Worm (Caenorhabditis elegans) whole organism, L1 larva: ENCODE measurements around the gene ceh-10.

Source experiments
- C04F5.9 ChIP-seq: sonication (generic microtip); optimal IDR thresholded peaks from 2 replicates; lab custom pipeline; 2016; ENCODE audit warnings: missing genetic modification characterization, missing compliant biosample characterization
- C16A3.4 ChIP-seq: fragments of 150-350 bp; optimal IDR thresholded peaks from 2 replicates; lab custom pipeline; 2014; ENCODE audit warnings: missing biosample characterization, missing genetic modification characterization
- C34B4.2 ChIP-seq: sonication (generic microtip); optimal IDR thresholded peaks from 2 replicates; lab custom pipeline; 2017; ENCODE audit warnings: mild to moderate bottlenecking, missing genetic modification characterization, missing compliant biosample characterization
- Y116A8C.19 ChIP-seq: sonication (generic microtip); optimal IDR thresholded peaks from 2 replicates; lab custom pipeline; 2016; ENCODE audit warnings: missing compliant biosample characterization, missing genetic modification characterization, borderline replicate concordance
- alr-1 ChIP-seq: fragments of 200-800 bp; sonication (Bioruptor generic); optimal IDR thresholded peaks from 2 replicates; lab custom pipeline; 2018; ENCODE audit warnings: borderline replicate concordance, mild to moderate bottlenecking, missing genetic modification characterization, missing compliant biosample characterization
- aly-2 ChIP-seq: fragments of 150-350 bp; optimal IDR thresholded peaks from 2 replicates; lab custom pipeline; 2014; ENCODE audit warnings: missing biosample characterization, missing genetic modification characterization
- ceh-8 ChIP-seq: fragments of 200-800 bp; sonication (Bioruptor generic); optimal IDR thresholded peaks from 2 replicates; lab custom pipeline; 2018; ENCODE audit warnings: mild to moderate bottlenecking, missing genetic modification characterization, moderate library complexity, missing compliant biosample characterization
- ceh-88 ChIP-seq: fragments of 200-800 bp; sonication (Bioruptor generic); IDR thresholded peaks from 2 replicates; pipeline ENCODE4 v1.3.6; 2022; ENCODE audit warnings: missing genetic modification characterization, missing compliant biosample characterization
- ceh-90 ChIP-seq: sonication (generic microtip); optimal IDR thresholded peaks from 2 replicates; lab custom pipeline; 2016; ENCODE audit warnings: missing genetic modification characterization, missing compliant biosample characterization
- dpl-1 ChIP-seq, 3 experiments: fragments of 150-350 bp in 2 of 3; sonication (generic microtip) in 1 of 3; optimal IDR thresholded peaks; 2 replicates each; lab custom pipeline; 2014 to 2017; ENCODE audit warnings: missing biosample characterization in 3 of 3, missing genetic modification characterization in 3 of 3, missing genetic modification reagents in 3 of 3
- dsc-1 ChIP-seq: sonication (generic microtip); optimal IDR thresholded peaks from 2 replicates; lab custom pipeline; 2016; ENCODE audit warnings: mild to moderate bottlenecking, missing genetic modification characterization, missing compliant biosample characterization
- efl-3 ChIP-seq: fragments of 200-800 bp; sonication (Bioruptor generic); optimal IDR thresholded peaks from 2 replicates; lab custom pipeline; 2018; ENCODE audit warnings: mild to moderate bottlenecking, missing genetic modification characterization, missing compliant biosample characterization
- egl-13 ChIP-seq: sonication (generic microtip); optimal IDR thresholded peaks from 2 replicates; lab custom pipeline; 2016; ENCODE audit warnings: missing genotype, missing genetic modification reagents, missing genetic modification characterization, missing compliant biosample characterization
- elt-2 ChIP-seq: sonication (generic microtip); optimal IDR thresholded peaks from 2 replicates; lab custom pipeline; 2016; ENCODE audit warnings: missing genetic modification characterization, mild to moderate bottlenecking, inconsistent platforms, missing compliant biosample characterization, missing genetic modification reagents
- elt-3 ChIP-seq, 6 experiments: fragments of 150-350 bp in 1 of 6; sonication (generic microtip); optimal IDR thresholded peaks; 2 replicates each; lab custom pipeline; 2017 to 2018; ENCODE audit warnings: missing biosample characterization in 6 of 6, missing genetic modification characterization in 6 of 6, inconsistent platforms in 1 of 6
- fkh-4 ChIP-seq: sonication (generic microtip); optimal IDR thresholded peaks from 2 replicates; lab custom pipeline; 2016; ENCODE audit warnings: missing compliant biosample characterization, missing genetic modification characterization, borderline replicate concordance
- grh-1 ChIP-seq: fragments of 200-800 bp; sonication (Bioruptor generic); IDR thresholded peaks from 2 replicates; pipeline ENCODE4 v1.3.6; 2022; ENCODE audit warnings: missing genetic modification reagents, missing genetic modification characterization, missing compliant biosample characterization
- irx-1 ChIP-seq: sonication (generic microtip); optimal IDR thresholded peaks from 2 replicates; lab custom pipeline; 2016; ENCODE audit warnings: missing genetic modification characterization, missing compliant biosample characterization
- lin-13 ChIP-seq: fragments of 150-350 bp; optimal IDR thresholded peaks from 2 replicates; lab custom pipeline; 2014; ENCODE audit warnings: missing biosample characterization, missing genetic modification reagents, missing genetic modification characterization
- lin-15B ChIP-seq: fragments of 150-350 bp; sonication (generic microtip); optimal IDR thresholded peaks from 3 replicates; lab custom pipeline; 2014; ENCODE audit warnings: missing biosample characterization, missing genetic modification characterization
- lin-35 ChIP-seq, 2 experiments: fragments of 150-350 bp; optimal IDR thresholded peaks; 2 replicates each; lab custom pipeline; 2014; ENCODE audit warnings: missing biosample characterization in 2 of 2, missing genetic modification characterization in 2 of 2, missing genetic modification reagents in 2 of 2
- lir-3 ChIP-seq: sonication (generic microtip); optimal IDR thresholded peaks from 2 replicates; lab custom pipeline; 2016; ENCODE audit warnings: mild to moderate bottlenecking, missing genetic modification characterization, moderate library complexity, missing compliant biosample characterization; ENCODE audit not compliant: poor library complexity
- lsy-2 ChIP-seq, 2 experiments: fragments of 150-350 bp; optimal IDR thresholded peaks; 2 replicates each; lab custom pipeline; 2014; ENCODE audit warnings: missing biosample characterization in 2 of 2, missing genetic modification characterization in 2 of 2
- mab-9 ChIP-seq: fragments of 200-800 bp; sonication (Bioruptor generic); IDR thresholded peaks from 2 replicates; pipeline ENCODE4 v1.3.6; 2022; ENCODE audit warnings: missing genetic modification reagents, missing genetic modification characterization, missing compliant biosample characterization
- mef-2 ChIP-seq: fragments of 150-350 bp; optimal IDR thresholded peaks from 2 replicates; lab custom pipeline; 2014; ENCODE audit warnings: missing biosample characterization, missing genetic modification characterization
- nhr-11 ChIP-seq: fragments of 150-350 bp; optimal IDR thresholded peaks from 2 replicates; lab custom pipeline; 2014; ENCODE audit warnings: missing biosample characterization, missing genetic modification characterization
- nhr-237 ChIP-seq: fragments of 150-350 bp; optimal IDR thresholded peaks from 2 replicates; lab custom pipeline; 2014; ENCODE audit warnings: missing biosample characterization, missing genetic modification characterization
- nhr-77 ChIP-seq: fragments of 150-350 bp; optimal IDR thresholded peaks from 2 replicates; lab custom pipeline; 2014; ENCODE audit warnings: missing biosample characterization, missing genetic modification characterization
- nhr-85 ChIP-seq: sonication (generic microtip); peaks from one replicate; lab custom pipeline; 2016; ENCODE audit warnings: missing genetic modification characterization, inconsistent platforms, missing compliant biosample characterization
- pag-3 ChIP-seq: sonication (generic microtip); optimal IDR thresholded peaks from 2 replicates; lab custom pipeline; 2017; ENCODE audit warnings: missing genetic modification characterization, mild to moderate bottlenecking, missing compliant biosample characterization, antibody characterized with exemption, borderline replicate concordance; ENCODE audit not compliant: insufficient read depth
- pax-3 ChIP-seq: fragments of 200-800 bp; sonication (Bioruptor generic); optimal IDR thresholded peaks from 2 replicates; lab custom pipeline; 2018; ENCODE audit warnings: mild to moderate bottlenecking, missing genetic modification characterization, moderate library complexity, missing compliant biosample characterization
- pqm-1 ChIP-seq: sonication (generic microtip); optimal IDR thresholded peaks from 3 replicates; lab custom pipeline; 2017; ENCODE audit warnings: missing biosample characterization, missing genetic modification characterization
- rnt-1 ChIP-seq: sonication (generic microtip); optimal IDR thresholded peaks from 2 replicates; lab custom pipeline; 2016; ENCODE audit warnings: mild to moderate bottlenecking, missing genetic modification characterization, moderate library complexity, missing compliant biosample characterization
- skn-1 ChIP-seq: fragments of 150-350 bp; optimal IDR thresholded peaks from 2 replicates; lab custom pipeline; 2014; ENCODE audit warnings: missing biosample characterization, missing genetic modification characterization
- snu-23 ChIP-seq: sonication (generic microtip); optimal IDR thresholded peaks from 2 replicates; lab custom pipeline; 2016; ENCODE audit warnings: missing genetic modification characterization, missing compliant biosample characterization
- sup-37 ChIP-seq: fragments of 200-800 bp; sonication (Bioruptor generic); optimal IDR thresholded peaks from 2 replicates; lab custom pipeline; 2018; ENCODE audit warnings: mild to moderate bottlenecking, missing genetic modification characterization, missing compliant biosample characterization
- tbx-2 ChIP-seq: sonication (generic microtip); optimal IDR thresholded peaks from 2 replicates; lab custom pipeline; 2016; ENCODE audit warnings: missing genetic modification characterization, missing compliant biosample characterization
- unc-62 ChIP-seq: fragments of 150-350 bp; optimal IDR thresholded peaks from 2 replicates; lab custom pipeline; 2014; ENCODE audit warnings: missing biosample characterization, missing genetic modification reagents, missing genetic modification characterization
- unc-86 ChIP-seq: sonication (generic microtip); optimal IDR thresholded peaks from 2 replicates; lab custom pipeline; 2016; ENCODE audit warnings: missing genetic modification characterization, missing compliant biosample characterization
- unc-98 ChIP-seq: fragments of 200-800 bp; sonication (Bioruptor generic); IDR thresholded peaks from 2 replicates; pipeline ENCODE4 v1.3.6; 2022; ENCODE audit warnings: missing genetic modification characterization, missing compliant biosample characterization
- vab-15 ChIP-seq: sonication (generic microtip); optimal IDR thresholded peaks from 2 replicates; lab custom pipeline; 2017; ENCODE audit warnings: missing genotype, mild to moderate bottlenecking, missing genetic modification characterization, missing compliant biosample characterization
- zip-4 ChIP-seq: fragments of 200-800 bp; sonication (Bioruptor generic); optimal IDR thresholded peaks from 2 replicates; lab custom pipeline; 2018; ENCODE audit warnings: mild to moderate bottlenecking, missing genetic modification characterization, moderate library complexity, missing compliant biosample characterization
- ztf-11 ChIP-seq, 2 experiments: sonication (generic microtip); optimal IDR thresholded peaks; 2 replicates each; lab custom pipeline; 2016 to 2017; ENCODE audit warnings: missing genetic modification characterization in 2 of 2, missing biosample characterization in 1 of 2, missing compliant biosample characterization in 1 of 2
- ztf-4 ChIP-seq: fragments of 150-350 bp; optimal IDR thresholded peaks from 2 replicates; lab custom pipeline; 2014; ENCODE audit warnings: missing biosample characterization, missing genetic modification characterization

Gene ceh-10

DNA sequence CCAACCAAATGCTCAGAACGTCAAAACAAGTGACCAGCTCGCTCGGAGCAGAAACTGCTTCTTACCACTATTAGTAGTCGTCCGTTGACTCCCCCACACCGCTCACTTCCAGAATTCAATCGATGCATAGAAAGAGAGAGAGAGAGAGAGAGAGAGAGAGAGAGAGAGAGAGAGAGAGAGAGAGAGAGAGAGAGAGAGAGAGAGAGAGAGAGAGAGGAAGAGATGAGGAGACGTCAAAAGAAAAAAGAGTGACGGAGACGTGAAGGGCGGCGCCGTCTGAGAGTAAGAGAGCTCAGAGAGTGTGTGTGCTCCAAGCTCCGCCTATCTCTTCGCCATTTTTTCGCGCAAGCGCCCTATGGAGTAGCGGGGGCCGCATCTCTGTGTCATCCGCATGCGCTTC is 43.6 kb upstream of the ceh-10 start, which contains the start of gene ida-1 (continued):
- TF ChIP-seq lin-35 (GFP tag; optimal IDR thresholded peaks at IDR 0.05; lab: Kevin White, UChicago) = peak in 1 of 2 experiments; percentile 54
- TF ChIP-seq egl-13 (tag; lab: Kevin White, UChicago) = no peak
- no peak for TF ChIP-seq fkh-4
- TF ChIP-seq vab-15 = no peak
- no peak for TF ChIP-seq lir-3
- no peak for TF ChIP-seq elt-3 (tag; optimal IDR thresholded peaks at IDR 0.05; lab: Kevin White, UChicago)
- TF ChIP-seq snu-23 (GFP tag; lab: Kevin White, UChicago) = no peak
- TF ChIP-seq nhr-85 (tag; lab: Kevin White, UChicago) = no peak
- TF ChIP-seq ztf-11 (tag; optimal IDR thresholded peaks at IDR 0.05; lab: Kevin White, UChicago) = no peak
- peak; percentile 56; the same call in 1 of the 2 replicates for TF ChIP-seq mab-9 (GFP tag; lab: Robert Waterston, UW)
- no peak for TF ChIP-seq unc-62 (GFP tag; lab: Kevin White, UChicago)
- TF ChIP-seq lin-13 = peak; percentile 6
- no peak for TF ChIP-seq nhr-237 (tag; lab: Kevin White, UChicago)
- TF ChIP-seq pqm-1 (tag; lab: Kevin White, UChicago) = no peak
- TF ChIP-seq lsy-2 (tag; optimal IDR thresholded peaks at IDR 0.05; lab: Kevin White, UChicago) = peak; percentile 3 to 55
- TF ChIP-seq sup-37 (GFP tag; lab: Kevin White, UChicago) = no peak
- TF ChIP-seq unc-98 (GFP tag; lab: Robert Waterston, UW) = no peak
- peak in 1 of 3 experiments; percentile 4 for TF ChIP-seq dpl-1 (GFP tag; optimal IDR thresholded peaks at IDR 0.05; lab: Kevin White, UChicago)
- no peak for TF ChIP-seq zip-4 (GFP tag; lab: Kevin White, UChicago)
- TF ChIP-seq aly-2 (tag; lab: Kevin White, UChicago) = no peak
- no peak for TF ChIP-seq ztf-4
- no peak for TF ChIP-seq Y116A8C.19 (tag; lab: Kevin White, UChicago)
- TF ChIP-seq skn-1 (tag; lab: Kevin White, UChicago) = no peak
- no peak for TF ChIP-seq grh-1 (GFP tag; lab: Robert Waterston, UW)
- no peak for TF ChIP-seq dsc-1
- no peak for TF ChIP-seq pag-3 (tag; lab: Kevin White, UChicago)
- TF ChIP-seq C16A3.4 (tag; lab: Kevin White, UChicago) = no peak
- TF ChIP-seq C04F5.9 (tag; lab: Kevin White, UChicago) = no peak
- no peak for TF ChIP-seq alr-1 (tag; lab: Kevin White, UChicago)
- no peak for TF ChIP-seq ceh-90 (tag; lab: Kevin White, UChicago)
- TF ChIP-seq pax-3 (tag; lab: Kevin White, UChicago) = peak; percentile 75
- TF ChIP-seq tbx-2 (tag; lab: Kevin White, UChicago) = no peak
- TF ChIP-seq nhr-11 (tag; lab: Kevin White, UChicago) = peak; percentile 12
- TF ChIP-seq unc-86 = no peak
- TF ChIP-seq ceh-88 (GFP tag; lab: Robert Waterston, UW) = no peak
- no peak for TF ChIP-seq efl-3 (GFP tag; lab: Kevin White, UChicago)
- no peak for TF ChIP-seq mef-2 (tag; lab: Kevin White, UChicago)
- no peak for TF ChIP-seq nhr-77 (tag; lab: Kevin White, UChicago)
- no peak for TF ChIP-seq rnt-1 (tag; lab: Kevin White, UChicago)
- TF ChIP-seq C34B4.2 (tag; lab: Kevin White, UChicago) = no peak
- TF ChIP-seq ceh-8 (GFP tag; lab: Kevin White, UChicago) = peak; percentile 60
- no peak for TF ChIP-seq lin-15B (tag; lab: Kevin White, UChicago)
- no peak for TF ChIP-seq elt-2 (tag; lab: Kevin White, UChicago)
- no peak for TF ChIP-seq irx-1 (tag; lab: Kevin White, UChicago)
